Worm (Caenorhabditis elegans) whole organism, L2 larva: ENCODE measurements around the gene F39G3.5.

ENCODE experiments used
- dmd-4 ChIP-seq: sonication (generic microtip); optimal IDR thresholded peaks from 2 replicates; lab custom pipeline; 2017; ENCODE audit warnings: missing biosample characterization, missing genetic modification characterization
- elt-3 ChIP-seq: sonication (generic microtip); optimal IDR thresholded peaks from 2 replicates; lab custom pipeline; 2017; ENCODE audit warnings: missing biosample characterization, missing genetic modification characterization
- mdl-1 ChIP-seq, 2 experiments: fragments of 150-350 bp in 1 of 2; sonication (generic microtip) in 1 of 2; optimal IDR thresholded peaks; 2 replicates each; lab custom pipeline; 2017; ENCODE audit warnings: missing biosample characterization in 2 of 2, missing genetic modification characterization in 2 of 2
- nhr-11 ChIP-seq: fragments of 150-350 bp; optimal IDR thresholded peaks from 2 replicates; lab custom pipeline; 2014; ENCODE audit warnings: missing biosample characterization, missing genetic modification characterization
- nhr-77 ChIP-seq: fragments of 150-350 bp; optimal IDR thresholded peaks from 2 replicates; lab custom pipeline; 2014; ENCODE audit warnings: missing biosample characterization, missing genetic modification characterization

- TF ChIP-seq nhr-11 (tag; lab: Kevin White, UChicago) (no peak), elt-3 (tag; lab: Kevin White, UChicago) (no peak), dmd-4 (tag; lab: Kevin White, UChicago) (no peak), nhr-77 (tag; lab: Kevin White, UChicago) (no peak), mdl-1 (tag; optimal IDR thresholded peaks at IDR 0.05; lab: Kevin White, UChicago) (no peak)
Measured at ce11 chrV:4766501-4766900, 44.1 kb downstream of the F39G3.5 start, which contains the start of gene C18G1.8.
